Worm (Caenorhabditis elegans): ENCODE results near the gene twk-18.

The twk-18 gene

DNA sequence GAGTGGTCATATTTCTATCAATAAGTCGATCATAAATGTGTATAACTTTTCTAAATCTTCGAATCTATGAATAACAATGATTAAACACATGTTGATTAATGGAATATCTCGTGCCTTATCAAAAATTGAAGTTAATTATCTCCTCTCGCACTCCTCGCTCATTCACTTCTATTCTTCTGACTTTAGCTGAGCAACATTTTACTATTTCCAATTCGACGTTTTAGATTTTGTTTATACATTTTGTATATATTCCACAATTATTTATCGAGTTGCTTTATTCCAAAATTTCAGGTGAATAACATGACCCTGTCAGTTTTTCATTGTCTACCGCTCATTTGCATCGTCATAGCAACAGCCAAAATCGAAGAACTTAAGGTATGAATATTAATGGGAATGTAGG is 39.4 kb downstream of the twk-18 start, which contains the start of gene T25B6.3:
T25B6.3 (plus strand) TSS at position 301 of the 400 bp plus-strand sequence.
- no peak for TF ChIP-seq hmg-1.2 (GFP tag; IDR thresholded peaks at IDR 0.05)
- no peak for TF ChIP-seq F52B5.7 (tag; optimal IDR thresholded peaks at IDR 0.05)
- no peak for TF ChIP-seq die-1 (tag; optimal IDR thresholded peaks at IDR 0.05)
- TF ChIP-seq K11D2.4 (GFP tag; IDR thresholded peaks at IDR 0.05) = no peak
- no peak for TF ChIP-seq akir-1 (GFP tag; optimal IDR thresholded peaks at IDR 0.05)
- TF ChIP-seq sptf-2 (GFP tag; optimal IDR thresholded peaks at IDR 0.05) = no peak
- TF ChIP-seq ceh-100 (GFP tag; IDR thresholded peaks at IDR 0.05) = no peak
- no peak for TF ChIP-seq cebp-1 (GFP tag; IDR thresholded peaks at IDR 0.05)
- no peak for TF ChIP-seq cebp-1 (tag; optimal IDR thresholded peaks at IDR 0.05)
- TF ChIP-seq Y95B8A.8 (GFP tag; IDR thresholded peaks at IDR 0.05) = no peak
- TF ChIP-seq bed-2 (GFP tag; IDR thresholded peaks at IDR 0.05) = no peak
- TF ChIP-seq lin-26 (GFP tag; IDR thresholded peaks at IDR 0.05) = no peak
- TF ChIP-seq nfyb-1 (GFP tag; IDR thresholded peaks at IDR 0.05) = no peak
- TF ChIP-seq efl-1 (GFP tag; optimal IDR thresholded peaks at IDR 0.05) = no peak
- TF ChIP-seq atf-7 (tag; optimal IDR thresholded peaks at IDR 0.05) = no peak

DNA sequence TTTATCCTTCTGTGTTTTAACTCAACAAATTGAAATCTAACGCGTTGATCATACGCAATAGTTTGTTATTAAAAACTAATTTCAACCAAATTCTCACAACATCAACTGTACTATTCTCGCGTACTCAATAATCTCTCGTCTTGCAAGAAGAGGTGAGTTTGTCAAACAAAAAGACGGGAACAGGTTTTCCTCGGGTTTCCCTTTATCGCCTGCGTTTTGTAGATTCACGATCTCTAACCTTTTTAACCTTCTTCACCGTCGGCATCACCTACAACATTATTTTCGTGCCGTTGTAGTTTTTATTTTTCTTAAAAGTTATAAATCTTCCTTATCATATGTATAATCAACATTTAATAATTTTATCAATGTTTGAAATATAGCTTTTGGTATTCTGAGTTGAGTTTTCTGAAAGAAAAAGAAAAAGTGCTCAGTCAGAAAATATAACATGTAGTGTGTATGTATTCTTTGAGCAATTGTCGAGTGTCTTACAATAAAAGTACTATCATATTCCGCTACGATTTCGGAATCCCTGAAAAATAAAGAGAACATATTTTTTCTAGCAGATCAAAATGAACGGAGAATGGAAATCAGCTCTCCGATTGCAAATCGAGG is 41.1 kb downstream of the twk-18 start, which contains the start of gene snf-12:
snf-12 (plus strand) TSS at position 562 of the 612 bp plus-strand sequence.
- TF ChIP-seq egl-44 (GFP tag; IDR thresholded peaks at IDR 0.05) = no peak
- TF ChIP-seq bed-1 (GFP tag; IDR thresholded peaks at IDR 0.05) = no peak
- TF ChIP-seq T07F8.4 (tag; optimal IDR thresholded peaks at IDR 0.05) = no peak
- TF ChIP-seq repo-1 (tag; optimal IDR thresholded peaks at IDR 0.05) = no peak
- TF ChIP-seq atf-7 (tag; optimal IDR thresholded peaks at IDR 0.05) = no peak
- no peak for TF ChIP-seq attf-3 (GFP tag; conservative IDR thresholded peaks at IDR 0.05)
- no peak for TF ChIP-seq lin-40 (tag; optimal IDR thresholded peaks at IDR 0.05)
- no peak for TF ChIP-seq hmg-1.2 (GFP tag; IDR thresholded peaks at IDR 0.05)
- no peak for TF ChIP-seq B0019.2 (GFP tag; conservative IDR thresholded peaks at IDR 0.05)
- TF ChIP-seq unc-62 (GFP tag; optimal IDR thresholded peaks at IDR 0.05) = no peak
- TF ChIP-seq nhr-27 (tag; optimal IDR thresholded peaks at IDR 0.05) = no peak
- TF ChIP-seq cebp-2 (GFP tag; IDR thresholded peaks at IDR 0.05) = no peak

DNA sequence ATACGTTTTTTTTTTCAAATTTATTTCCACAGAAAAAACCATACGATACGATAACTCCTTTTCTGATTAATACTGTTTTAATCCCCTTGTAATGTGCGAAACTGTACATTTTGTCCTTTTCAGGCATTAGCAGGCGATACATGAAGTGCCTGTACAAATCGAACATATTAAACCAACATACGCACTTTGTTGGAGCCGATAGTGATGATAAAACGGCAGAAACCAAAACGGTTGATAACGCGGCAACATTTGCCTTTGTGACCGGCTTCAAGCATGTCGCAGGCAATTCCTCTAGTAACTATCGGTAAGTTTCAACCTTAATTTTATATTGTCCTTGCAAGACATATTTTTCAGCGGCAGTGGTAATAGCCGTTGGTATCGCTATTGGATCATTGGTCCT is 46.4 kb downstream of the twk-18 start, which contains the start of gene nep-22:
nep-22 (plus strand) TSS at position 245 of the 400 bp plus-strand sequence.
- peak; percentile 69 for TF ChIP-seq nhr-80 (tag; optimal IDR thresholded peaks at IDR 0.05)
- TF ChIP-seq attf-3 (GFP tag; conservative IDR thresholded peaks at IDR 0.05) = no peak
- no peak for TF ChIP-seq T07F8.4 (tag; optimal IDR thresholded peaks at IDR 0.05)
- TF ChIP-seq madf-3 (GFP tag; IDR thresholded peaks at IDR 0.05) = no peak

DNA sequence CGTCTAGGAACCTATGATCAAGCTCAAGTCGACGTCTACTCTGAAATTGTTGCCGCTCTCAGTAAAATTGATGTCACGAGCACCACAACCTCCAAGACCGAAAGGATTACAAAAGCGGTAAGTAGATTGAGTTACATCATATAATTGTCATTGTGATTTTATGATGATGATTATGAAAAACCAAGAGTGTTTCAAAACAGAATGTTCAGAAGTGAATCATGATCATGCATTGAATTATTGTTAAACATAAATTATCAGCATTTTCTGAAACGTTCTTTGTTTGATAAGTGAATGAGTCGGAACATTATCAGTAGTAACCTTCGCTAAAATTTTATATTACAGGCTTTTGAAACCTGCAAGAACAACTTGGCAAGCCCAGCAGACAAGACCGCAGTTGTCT is 47.2 kb downstream of the twk-18 start:
- TF ChIP-seq lin-26 (GFP tag; IDR thresholded peaks at IDR 0.05) = no peak
- no peak for TF ChIP-seq bed-1 (GFP tag; IDR thresholded peaks at IDR 0.05)
- TF ChIP-seq nhr-80 (tag; optimal IDR thresholded peaks at IDR 0.05) = peak; percentile 58
- TF ChIP-seq repo-1 (tag; optimal IDR thresholded peaks at IDR 0.05) = no peak

DNA sequence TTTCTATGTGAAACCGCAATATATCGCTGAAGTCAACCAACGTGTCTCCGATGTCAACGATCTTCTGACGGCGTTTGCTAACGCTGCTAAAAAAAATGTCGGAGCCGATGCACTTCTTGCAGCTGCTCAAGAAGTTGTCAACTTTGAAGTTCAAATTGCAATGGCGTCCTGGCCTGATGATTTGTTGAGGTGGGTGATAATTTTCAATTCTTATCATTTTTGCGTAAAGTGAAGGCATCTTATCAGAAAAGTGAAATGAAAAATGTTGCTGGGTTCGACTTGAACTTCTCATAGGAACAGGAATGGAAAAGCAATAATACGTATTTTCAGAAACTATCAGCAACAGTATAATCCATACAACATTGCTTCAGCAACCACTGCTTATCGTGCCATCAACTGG is 48.3 kb downstream of the twk-18 start:
- TF ChIP-seq sptf-2 (GFP tag; optimal IDR thresholded peaks at IDR 0.05) = no peak
- no peak for TF ChIP-seq ets-4 (GFP tag; optimal IDR thresholded peaks at IDR 0.05)
- peak; percentile 64 for TF ChIP-seq nhr-80 (tag; optimal IDR thresholded peaks at IDR 0.05)
- TF ChIP-seq dox-1 (GFP tag; IDR thresholded peaks at IDR 0.05) = peak; percentile 29; the same call in 1 of the 2 replicates
- TF ChIP-seq chd-7 (tag; optimal IDR thresholded peaks at IDR 0.05) = no peak

All from whole organism, young adult.